Worm (Caenorhabditis elegans) whole organism, mixed stage, embryonic: ENCODE measurements around the gene clec-5.

Experiments used
- bed-3 ChIP-seq: fragments of 200-800 bp; sonication (Bioruptor generic); optimal IDR thresholded peaks from 3 replicates; lab custom pipeline; 2018; ENCODE audit warnings: mild to moderate bottlenecking, missing genetic modification characterization, moderate library complexity, missing compliant biosample characterization
- ceh-39 ChIP-seq: fragments of 150-350 bp; optimal IDR thresholded peaks from 2 replicates; lab custom pipeline; 2014; ENCODE audit warnings: missing biosample characterization, missing genetic modification characterization
- ceh-43 ChIP-seq: fragments of 200-800 bp; sonication (Bioruptor generic); optimal IDR thresholded peaks from 2 replicates; lab custom pipeline; 2018; ENCODE audit warnings: mild to moderate bottlenecking, missing genetic modification characterization, moderate library complexity, missing compliant biosample characterization
- ceh-83 ChIP-seq: fragments of 200-800 bp; sonication (Bioruptor generic); optimal IDR thresholded peaks from 2 replicates; lab custom pipeline; 2018; ENCODE audit warnings: mild to moderate bottlenecking, missing genetic modification characterization, missing compliant biosample characterization
- ces-1 ChIP-seq: fragments of 150-350 bp; optimal IDR thresholded peaks from 2 replicates; lab custom pipeline; 2014; ENCODE audit warnings: missing biosample characterization, missing genetic modification reagents, missing genetic modification characterization
- cnd-1 ChIP-seq: fragments of 200-800 bp; sonication (Bioruptor generic); optimal IDR thresholded peaks from 2 replicates; lab custom pipeline; 2018; ENCODE audit warnings: mild to moderate bottlenecking, missing genetic modification characterization, missing compliant biosample characterization
- drap-1 ChIP-seq: fragments of 200-800 bp; sonication (Bioruptor generic); optimal IDR thresholded peaks from 3 replicates; lab custom pipeline; 2018; ENCODE audit warnings: mild to moderate bottlenecking, missing genetic modification characterization, missing compliant biosample characterization
- elt-1 ChIP-seq: sonication (generic microtip); optimal IDR thresholded peaks from 2 replicates; lab custom pipeline; 2017; ENCODE audit warnings: missing genetic modification characterization, mild to moderate bottlenecking, missing compliant biosample characterization, antibody characterized with exemption, moderate library complexity, borderline replicate concordance; ENCODE audit not compliant: insufficient read depth
- elt-3 ChIP-seq: fragments of 150-350 bp; optimal IDR thresholded peaks from 2 replicates; lab custom pipeline; 2014; ENCODE audit warnings: missing biosample characterization, missing genetic modification characterization
- flh-1 ChIP-seq: fragments of 200-800 bp; sonication (Bioruptor generic); optimal IDR thresholded peaks from 2 replicates; lab custom pipeline; 2018; ENCODE audit warnings: mild to moderate bottlenecking, missing genetic modification characterization, moderate library complexity, missing compliant biosample characterization
- ham-2 ChIP-seq: fragments of 200-800 bp; sonication (Bioruptor generic); optimal IDR thresholded peaks from 2 replicates; lab custom pipeline; 2018; ENCODE audit warnings: mild to moderate bottlenecking, missing genetic modification characterization, missing compliant biosample characterization
- hlh-1 ChIP-seq: fragments of 150-350 bp; optimal IDR thresholded peaks from 2 replicates; lab custom pipeline; 2014; ENCODE audit warnings: missing biosample characterization, missing genetic modification reagents, missing genetic modification characterization
- lin-13 ChIP-seq: fragments of 150-350 bp; optimal IDR thresholded peaks from 2 replicates; lab custom pipeline; 2014; ENCODE audit warnings: missing biosample characterization, missing genetic modification characterization
- lin-32 ChIP-seq: fragments of 200-800 bp; sonication (Bioruptor generic); optimal IDR thresholded peaks from 2 replicates; lab custom pipeline; 2018; ENCODE audit warnings: mild to moderate bottlenecking, missing genetic modification characterization, missing compliant biosample characterization
- lsy-2 ChIP-seq: fragments of 150-350 bp; optimal IDR thresholded peaks from 2 replicates; lab custom pipeline; 2014; ENCODE audit warnings: missing biosample characterization, missing genetic modification characterization
- mab-5 ChIP-seq: fragments of 150-350 bp; optimal IDR thresholded peaks from 2 replicates; lab custom pipeline; 2014; ENCODE audit warnings: missing biosample characterization, missing genetic modification characterization
- mep-1 ChIP-seq: fragments of 150-350 bp; optimal IDR thresholded peaks from 2 replicates; lab custom pipeline; 2017; ENCODE audit warnings: missing biosample characterization, missing genetic modification reagents, missing genetic modification characterization, inconsistent platforms
- nhr-12 ChIP-seq: fragments of 150-350 bp; optimal IDR thresholded peaks from 2 replicates; lab custom pipeline; 2014; ENCODE audit warnings: missing biosample characterization, missing genetic modification characterization
- nhr-2 ChIP-seq: fragments of 150-350 bp; optimal IDR thresholded peaks from 2 replicates; lab custom pipeline; 2014; ENCODE audit warnings: missing biosample characterization, missing genetic modification characterization
- nhr-237 ChIP-seq: fragments of 150-350 bp; optimal IDR thresholded peaks from 2 replicates; lab custom pipeline; 2014; ENCODE audit warnings: missing biosample characterization, missing genetic modification characterization
- nhr-76 ChIP-seq: sonication (generic microtip); optimal IDR thresholded peaks from 2 replicates; lab custom pipeline; 2017; ENCODE audit warnings: missing biosample characterization, missing genetic modification characterization
- pha-4 ChIP-seq: fragments of 150-350 bp; optimal IDR thresholded peaks from 2 replicates; lab custom pipeline; 2018; ENCODE audit warnings: missing biosample characterization, missing genetic modification reagents, missing genetic modification characterization
- sem-2 ChIP-seq: fragments of 200-800 bp; sonication (Bioruptor generic); optimal IDR thresholded peaks from 2 replicates; lab custom pipeline; 2018; ENCODE audit warnings: mild to moderate bottlenecking, missing genetic modification characterization, missing compliant biosample characterization
- snpc-4 ChIP-seq: fragments of 150-350 bp; optimal IDR thresholded peaks from 2 replicates; lab custom pipeline; 2014; ENCODE audit warnings: missing biosample characterization, missing genetic modification characterization
- sptf-1 ChIP-seq: sonication (generic microtip); optimal IDR thresholded peaks from 2 replicates; lab custom pipeline; 2017; ENCODE audit warnings: mild to moderate bottlenecking, missing genetic modification characterization, moderate library complexity, missing compliant biosample characterization
- tbx-8 ChIP-seq: fragments of 200-800 bp; sonication (Bioruptor generic); optimal IDR thresholded peaks from 2 replicates; lab custom pipeline; 2018; ENCODE audit warnings: mild to moderate bottlenecking, missing genetic modification characterization, moderate library complexity, missing compliant biosample characterization
- unc-120 ChIP-seq: sonication (generic microtip); optimal IDR thresholded peaks from 2 replicates; lab custom pipeline; 2017; ENCODE audit warnings: missing genetic modification characterization, missing compliant biosample characterization; ENCODE audit not compliant: poor library complexity, severe bottlenecking
- unc-39 ChIP-seq: fragments of 150-350 bp; optimal IDR thresholded peaks from 2 replicates; lab custom pipeline; 2014; ENCODE audit warnings: missing biosample characterization, missing genetic modification characterization
- unc-62 ChIP-seq: fragments of 150-350 bp; optimal IDR thresholded peaks from 2 replicates; lab custom pipeline; 2014; ENCODE audit warnings: missing biosample characterization, missing genetic modification reagents, missing genetic modification characterization
- zip-8 ChIP-seq: fragments of 150-350 bp; optimal IDR thresholded peaks from 2 replicates; lab custom pipeline; 2014; ENCODE audit warnings: missing biosample characterization, missing genetic modification characterization
- ztf-11 ChIP-seq: fragments of 150-350 bp; optimal IDR thresholded peaks from 2 replicates; lab custom pipeline; 2014; ENCODE audit warnings: missing biosample characterization, missing genetic modification characterization

Gene clec-5

ce11 chrIII:4861744-4862401 lies 21.5 kb downstream of the clec-5 start, which contains the start of the genes C35D10.10 and C35D10.5:
Gene C35D10.10 (minus strand): TSS chrIII:4861794.
Gene C35D10.5 (plus strand): TSS chrIII:4862351.
- no peak for TF ChIP-seq ceh-43 (GFP tag; lab: Kevin White, UChicago)
- no peak for TF ChIP-seq snpc-4 (tag; lab: Kevin White, UChicago)
- TF ChIP-seq nhr-2 (tag; lab: Kevin White, UChicago) = no peak
- no peak for TF ChIP-seq tbx-8
- TF ChIP-seq nhr-12 (tag; lab: Kevin White, UChicago) = no peak
- TF ChIP-seq lsy-2 (tag; lab: Kevin White, UChicago) = no peak
- no peak for TF ChIP-seq mab-5 (tag; lab: Kevin White, UChicago)
- no peak for TF ChIP-seq sptf-1 (tag; lab: Kevin White, UChicago)
- no peak for TF ChIP-seq flh-1 (GFP tag; lab: Kevin White, UChicago)
- TF ChIP-seq ceh-83 (GFP tag; lab: Kevin White, UChicago) = no peak
- no peak for TF ChIP-seq elt-1 (tag; lab: Kevin White, UChicago)

DNA sequence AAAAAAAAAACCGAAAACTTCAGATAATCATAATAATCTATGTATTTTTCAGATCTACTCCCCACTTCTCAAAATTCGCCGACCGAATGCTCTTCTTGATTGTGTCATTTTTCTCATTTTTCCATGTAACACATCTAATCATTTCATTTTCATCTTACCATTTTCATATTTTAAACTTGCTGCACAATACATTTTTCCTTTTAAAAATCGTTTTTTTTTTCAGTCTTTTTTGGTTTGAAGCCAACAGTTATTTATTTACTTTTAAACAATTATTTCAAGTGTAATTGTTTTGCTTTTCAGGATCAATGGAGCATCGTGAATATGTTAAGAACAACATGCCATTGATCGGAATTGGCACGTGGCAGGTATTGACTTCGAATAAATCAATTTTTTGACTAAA lies 24.4 kb downstream of the clec-5 start, which contains the start of gene C35D10.6:
Gene C35D10.6, plus strand, starts transcription at position 301 of the 400 bp plus-strand sequence.
- no peak for TF ChIP-seq ham-2 (GFP tag; lab: Kevin White, UChicago)
- TF ChIP-seq ceh-83 (GFP tag; lab: Kevin White, UChicago) = no peak
- TF ChIP-seq unc-39 (tag; lab: Kevin White, UChicago) = no peak
- no peak for TF ChIP-seq tbx-8
- TF ChIP-seq cnd-1 (tag; lab: Kevin White, UChicago) = no peak
- TF ChIP-seq nhr-76 = no peak
- TF ChIP-seq unc-62 (GFP tag; lab: Kevin White, UChicago) = no peak
- TF ChIP-seq pha-4 (tag; lab: Kevin White, UChicago) = no peak
- TF ChIP-seq nhr-12 (tag; lab: Kevin White, UChicago) = no peak
- TF ChIP-seq nhr-2 (tag; lab: Kevin White, UChicago) = no peak
- no peak for TF ChIP-seq nhr-237 (tag; lab: Kevin White, UChicago)
- TF ChIP-seq lin-13 = no peak
- no peak for TF ChIP-seq lsy-2 (tag; lab: Kevin White, UChicago)
- no peak for TF ChIP-seq drap-1 (GFP tag; lab: Kevin White, UChicago)
- TF ChIP-seq elt-3 = no peak
- TF ChIP-seq ceh-39 (tag; lab: Kevin White, UChicago) = no peak
- TF ChIP-seq ztf-11 = no peak
- TF ChIP-seq mep-1 (tag; lab: Kevin White, UChicago) = no peak
- no peak for TF ChIP-seq hlh-1 (tag; lab: Kevin White, UChicago)
- no peak for TF ChIP-seq elt-1 (tag; lab: Kevin White, UChicago)

- TF ChIP-seq unc-62 (GFP tag; lab: Kevin White, UChicago) (no peak), elt-1 (tag; lab: Kevin White, UChicago) (no peak), lin-13 (no peak), ceh-39 (tag; lab: Kevin White, UChicago) (no peak), zip-8 (tag; lab: Kevin White, UChicago) (no peak), flh-1 (GFP tag; lab: Kevin White, UChicago) (no peak), unc-120 (tag; lab: Kevin White, UChicago) (no peak), elt-3 (no peak), nhr-237 (tag; lab: Kevin White, UChicago) (no peak), sem-2 (GFP tag; lab: Kevin White, UChicago) (no peak), drap-1 (GFP tag; lab: Kevin White, UChicago) (no peak), hlh-1 (tag; lab: Kevin White, UChicago) (no peak), ceh-83 (GFP tag; lab: Kevin White, UChicago) (no peak), bed-3 (GFP tag; lab: Kevin White, UChicago) (no peak), nhr-2 (tag; lab: Kevin White, UChicago) (no peak)
Observed at ce11 chrIII:4856992-4857391, 26.4 kb downstream of the clec-5 start.

- TF ChIP-seq ces-1 (GFP tag; lab: Kevin White, UChicago) (no peak), ceh-39 (tag; lab: Kevin White, UChicago) (no peak), elt-3 (no peak), hlh-1 (tag; lab: Kevin White, UChicago) (no peak), ztf-11 (no peak), snpc-4 (tag; lab: Kevin White, UChicago) (no peak), unc-62 (GFP tag; lab: Kevin White, UChicago) (no peak), cnd-1 (tag; lab: Kevin White, UChicago) (no peak), lin-13 (no peak), ceh-83 (GFP tag; lab: Kevin White, UChicago) (no peak), sem-2 (GFP tag; lab: Kevin White, UChicago) (no peak), lin-32 (GFP tag; lab: Kevin White, UChicago) (no peak), nhr-237 (tag; lab: Kevin White, UChicago) (no peak), bed-3 (GFP tag; lab: Kevin White, UChicago) (no peak), pha-4 (tag; lab: Kevin White, UChicago) (no peak), ceh-43 (GFP tag; lab: Kevin White, UChicago) (no peak), nhr-2 (tag; lab: Kevin White, UChicago) (no peak)
Observed at ce11 chrIII:4856109-4856508, 27.3 kb downstream of the clec-5 start, which contains the start of gene C35D10.7. Gene C35D10.7 (plus strand): TSS chrIII:4856193.
